Worm (Caenorhabditis elegans) whole organism, dauer: Measurements from ENCODE around the gene sru-16.
"Not testable (repeated sequence)": the region's sequence is repeated elsewhere in the genome, so short reads cannot be mapped to it uniquely, and the experiment has no call there.

Experiments
- unc-62 ChIP-seq: sonication (generic microtip); optimal IDR thresholded peaks from 2 replicates; lab custom pipeline; 2017; ENCODE audit warnings: missing biosample characterization, missing genetic modification reagents, missing genetic modification characterization

sru-16 gene

DNA sequence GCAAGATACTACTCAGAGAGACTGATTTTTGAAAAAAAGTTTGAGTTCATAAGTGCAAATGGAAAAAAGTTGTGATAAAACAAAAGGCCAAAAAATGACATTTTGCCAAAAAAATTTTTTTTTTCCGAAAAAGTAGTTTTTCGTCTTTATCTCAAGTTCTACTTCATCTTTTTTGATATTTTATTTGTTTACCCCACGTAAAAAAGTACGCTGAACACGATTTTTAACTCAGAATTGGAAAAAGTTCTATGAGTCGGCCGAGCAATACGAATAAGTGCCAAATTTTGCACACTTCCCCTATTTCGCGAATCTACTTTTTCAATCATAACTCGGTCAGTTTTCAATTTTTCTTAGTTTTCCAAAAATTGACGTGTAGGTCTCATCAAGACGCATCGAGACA, at the start of gene sru-16:
sru-16 (plus strand) TSS at position 301 of the 400 bp plus-strand sequence.
- TF ChIP-seq unc-62 (GFP tag; lab: Kevin White, UChicago): not testable (repeated sequence)

DNA sequence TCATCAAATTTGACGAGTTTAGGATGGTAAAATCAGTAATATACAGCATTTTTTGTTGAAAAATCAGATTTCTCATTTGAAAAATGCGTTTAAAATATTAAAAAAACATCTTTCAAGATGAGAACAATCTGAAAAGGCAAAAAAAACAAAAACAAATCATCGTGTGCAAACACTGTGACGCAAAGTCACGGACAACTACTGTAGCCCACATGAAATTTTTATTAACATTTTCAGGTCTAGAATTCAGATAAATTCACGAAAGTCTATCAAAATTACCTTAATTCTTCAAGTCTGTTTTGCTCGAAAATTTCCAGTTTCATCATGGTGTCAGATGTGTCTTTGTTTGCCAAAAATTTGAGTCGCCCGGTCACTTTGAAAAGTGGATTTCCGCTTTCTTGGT, 40.2 kb upstream of the sru-16 start:
- no peak for TF ChIP-seq unc-62 (GFP tag; lab: Kevin White, UChicago)

DNA sequence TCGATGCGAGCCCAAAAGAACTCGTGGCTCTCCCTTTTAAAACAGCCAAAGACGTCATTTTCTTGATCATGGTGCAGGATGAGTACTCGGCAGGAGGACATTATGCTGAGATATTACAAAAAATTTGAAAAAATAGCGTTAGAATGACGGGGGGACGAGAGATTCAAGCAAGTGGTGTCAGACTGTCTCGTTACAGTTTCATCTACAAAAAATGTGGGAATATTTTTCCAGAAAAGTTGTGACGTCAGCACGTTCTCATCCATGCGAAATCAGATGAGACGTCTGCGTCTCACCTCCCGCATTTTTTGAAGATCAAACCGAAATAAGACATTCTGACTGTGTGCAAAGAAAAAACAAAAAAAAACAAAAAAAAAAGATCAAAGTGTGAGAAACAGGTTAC, 38.9 kb upstream of the sru-16 start, which contains the start of gene rsd-2:
rsd-2 (minus strand) TSS at position 101 of the 400 bp plus-strand sequence.
- no peak for TF ChIP-seq unc-62 (GFP tag; lab: Kevin White, UChicago)

DNA sequence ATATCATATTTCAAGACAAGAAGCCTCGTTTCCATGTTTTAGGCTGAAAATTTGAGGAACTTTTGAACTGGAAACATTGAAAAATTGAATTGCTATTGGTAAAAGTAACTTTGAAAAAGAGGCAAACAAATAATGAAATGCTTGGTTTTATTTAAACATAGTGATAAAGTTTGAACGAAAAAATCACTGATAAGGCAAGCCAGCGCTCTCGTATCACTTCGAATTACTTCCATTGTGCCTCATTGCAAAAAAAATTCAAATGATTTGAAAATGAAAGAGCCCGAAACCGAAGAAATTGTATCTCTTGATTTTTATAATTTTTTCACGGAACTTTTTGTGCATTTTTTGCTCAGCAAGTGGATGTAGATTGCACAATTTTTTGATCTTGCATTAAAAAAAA, 30.9 kb upstream of the sru-16 start, which contains the start of gene F52G2.3:
F52G2.3 (minus strand) TSS at position 43 of the 400 bp plus-strand sequence.
- no peak for TF ChIP-seq unc-62 (GFP tag; lab: Kevin White, UChicago)

DNA sequence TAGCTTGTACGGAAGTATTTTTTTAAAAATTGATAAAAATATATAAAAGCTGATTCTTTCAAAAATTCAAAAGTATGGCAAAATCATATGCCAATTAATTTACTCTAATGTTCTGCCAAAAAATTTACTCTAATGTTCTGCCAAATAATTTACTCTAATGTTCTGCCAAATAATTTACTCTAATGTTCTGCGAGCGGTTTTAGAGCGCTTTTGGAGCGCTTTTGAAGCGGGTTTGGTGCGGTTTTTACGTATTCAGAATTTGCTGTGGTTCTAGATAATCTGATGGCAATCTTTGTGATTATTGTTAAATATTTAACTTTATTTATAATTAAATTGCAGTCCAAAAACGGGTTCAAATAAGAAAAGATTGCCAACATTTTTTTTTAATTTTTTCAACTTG, 29.7 kb upstream of the sru-16 start:
- no peak for TF ChIP-seq unc-62 (GFP tag; lab: Kevin White, UChicago)

DNA sequence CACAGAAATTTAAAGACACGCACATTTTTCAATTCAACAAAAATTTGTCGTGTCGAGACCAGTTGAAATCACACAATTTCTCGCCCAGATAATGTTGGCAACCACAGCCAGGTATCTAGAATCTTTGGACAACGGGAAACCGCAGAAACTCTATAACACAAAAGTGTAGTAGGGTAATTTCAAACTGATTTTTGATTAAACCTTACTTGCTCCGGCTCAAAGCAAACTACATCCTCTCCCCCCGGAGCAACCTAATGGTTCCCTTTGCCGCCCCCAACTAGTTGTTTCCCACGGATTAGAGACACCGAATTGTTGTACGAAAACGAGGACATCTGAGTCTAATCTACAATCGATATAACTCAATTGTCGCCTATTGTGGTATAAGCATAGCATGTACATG, 24.7 kb upstream of the sru-16 start:
- TF ChIP-seq unc-62 (GFP tag; lab: Kevin White, UChicago): no peak

DNA sequence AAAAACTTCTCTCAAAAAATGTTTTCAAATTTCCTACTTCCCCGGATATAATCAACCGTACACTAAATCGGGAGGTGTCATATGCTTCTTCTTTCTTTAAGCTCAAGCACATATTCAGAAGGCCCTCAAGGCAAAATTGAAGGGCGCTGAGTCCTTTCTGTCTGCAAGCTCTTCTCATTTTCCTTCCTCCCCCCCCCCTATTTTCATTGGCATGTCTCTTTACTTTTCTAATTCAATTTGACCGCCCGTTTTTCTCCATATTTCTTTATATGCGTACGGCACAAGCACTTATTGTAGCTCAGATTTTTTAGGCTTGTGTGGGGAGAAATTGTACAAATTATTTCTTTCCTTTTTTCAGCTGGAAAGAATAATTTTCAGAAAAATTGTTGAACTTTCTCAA, 23.5 kb upstream of the sru-16 start:
- TF ChIP-seq unc-62 (GFP tag; lab: Kevin White, UChicago): no peak

DNA sequence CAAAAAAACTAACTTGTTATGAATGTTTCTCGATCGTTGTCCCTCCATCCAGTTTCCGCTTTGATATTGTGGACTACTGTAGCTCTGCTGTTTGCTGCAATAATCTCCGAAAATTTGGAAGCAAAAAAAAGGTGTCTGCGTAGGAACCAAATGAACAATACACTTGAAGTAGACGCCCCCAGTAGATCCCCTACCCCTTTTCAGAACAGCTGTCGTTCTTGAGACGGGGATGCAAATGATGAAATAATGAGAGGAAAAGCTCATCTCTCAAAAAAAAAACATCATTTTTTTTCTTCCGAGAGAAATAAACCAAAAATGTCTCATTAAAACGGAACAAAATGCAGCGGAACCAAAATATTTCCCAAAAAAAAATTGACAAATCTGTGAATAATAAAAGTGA, 21.7 kb upstream of the sru-16 start:
- TF ChIP-seq unc-62 (GFP tag; lab: Kevin White, UChicago): no peak

DNA sequence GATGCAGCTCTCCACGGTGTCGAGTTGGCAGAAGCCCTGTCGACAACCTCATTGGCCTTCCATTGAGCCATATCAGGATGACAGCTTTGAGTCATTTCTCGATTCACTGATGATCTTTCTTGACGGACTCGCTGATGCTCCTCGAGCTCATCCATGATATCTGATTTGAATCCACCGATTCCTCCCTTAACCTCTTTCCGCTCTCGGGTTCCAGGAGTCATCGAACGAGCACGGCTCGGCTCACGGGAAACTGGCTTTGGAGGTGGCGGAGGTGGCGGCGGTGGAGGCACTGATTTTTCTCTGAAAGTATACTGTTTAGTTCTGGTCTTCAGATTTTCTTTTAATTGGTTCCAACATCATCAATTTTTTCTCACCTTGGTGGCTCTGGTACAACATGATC, 20.0 kb upstream of the sru-16 start:
- no peak for TF ChIP-seq unc-62 (GFP tag; lab: Kevin White, UChicago)

DNA sequence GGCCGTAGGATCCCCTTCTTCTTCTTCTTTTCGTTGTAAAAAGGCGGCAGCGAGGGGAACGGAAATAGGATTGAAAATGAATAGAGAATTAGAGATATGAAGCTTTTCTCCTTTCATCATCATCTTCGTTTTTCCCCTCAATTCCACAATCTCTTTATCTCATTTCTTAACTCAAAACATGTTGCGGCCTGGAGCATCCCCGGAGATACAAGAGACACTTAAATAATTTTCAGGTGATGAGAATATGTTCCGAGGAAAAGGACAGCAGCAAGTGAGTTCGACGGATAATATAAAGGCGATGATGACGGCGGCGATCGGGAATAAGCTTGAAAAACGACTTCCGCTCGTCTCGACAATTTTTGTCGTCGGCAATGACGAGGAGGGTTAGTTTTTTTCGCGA, 17.4 kb upstream of the sru-16 start, which contains the start of the genes Y45F10B.13 and qui-1:
Y45F10B.13 (minus strand) TSS at position 101 of the 400 bp plus-strand sequence.
qui-1 (plus strand) TSS at position 233 of the 400 bp plus-strand sequence.
- no peak for TF ChIP-seq unc-62 (GFP tag; lab: Kevin White, UChicago)

DNA sequence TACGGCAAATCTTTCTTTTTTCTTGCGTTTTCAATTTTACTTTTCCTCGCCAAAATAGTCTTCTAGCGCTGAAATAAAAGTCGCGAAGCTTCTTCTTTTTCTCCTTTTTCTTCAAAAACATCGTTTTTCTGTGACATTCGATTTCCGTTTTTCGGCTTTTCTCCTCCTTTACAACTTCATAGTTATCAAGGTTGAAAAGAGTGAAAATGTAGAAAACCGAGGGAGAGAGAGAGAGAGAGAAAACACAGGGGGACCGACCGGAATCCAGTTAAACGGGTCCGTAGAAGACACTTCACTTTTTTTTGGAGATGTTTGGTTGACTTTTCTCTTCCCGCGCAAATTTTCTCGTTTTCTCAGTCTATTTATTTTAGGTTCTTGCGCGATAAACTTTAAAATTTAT, 14.8 kb upstream of the sru-16 start:
- no peak for TF ChIP-seq unc-62 (GFP tag; lab: Kevin White, UChicago)

DNA sequence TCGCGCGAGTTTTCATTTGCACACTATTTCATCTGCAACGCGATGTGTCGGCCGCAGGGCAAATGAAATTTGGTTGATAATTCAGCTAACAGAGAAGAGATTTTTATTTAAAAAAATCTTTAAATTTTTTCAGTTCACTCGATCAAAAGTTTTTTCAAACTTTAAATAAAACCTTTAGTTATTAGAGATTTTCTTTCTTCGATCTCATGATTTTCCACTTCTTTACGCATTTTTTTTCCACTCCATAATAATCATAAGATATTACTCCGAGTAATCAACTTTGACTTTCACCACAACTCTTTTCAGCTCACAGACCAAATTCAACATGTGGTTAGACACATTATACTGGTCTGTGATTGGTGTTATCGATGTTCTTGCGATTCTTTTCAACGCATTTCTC, 4.3 kb upstream of the sru-16 start, which contains the start of gene srd-10:
srd-10 (plus strand) TSS at position 301 of the 400 bp plus-strand sequence.
- no peak for TF ChIP-seq unc-62 (GFP tag; lab: Kevin White, UChicago)

DNA sequence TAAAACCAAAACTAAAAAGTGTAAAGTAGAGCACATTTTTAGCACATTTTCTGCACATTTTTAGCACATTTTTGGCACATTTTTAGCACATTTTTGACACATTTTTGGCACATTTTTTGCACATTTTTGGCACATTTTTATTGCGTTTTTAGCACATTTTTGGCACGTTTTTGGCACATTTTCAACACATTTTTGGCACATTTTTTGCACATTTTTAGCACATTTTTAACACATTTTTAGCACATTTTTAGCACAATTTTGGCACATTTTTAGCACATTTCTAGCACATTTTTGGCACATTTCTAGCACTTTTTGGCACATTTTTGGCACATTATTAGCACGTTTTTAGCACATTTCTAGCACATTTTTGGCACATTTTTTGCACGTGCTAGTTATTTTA, 3.4 kb upstream of the sru-16 start:
- no peak for TF ChIP-seq unc-62 (GFP tag; lab: Kevin White, UChicago)

DNA sequence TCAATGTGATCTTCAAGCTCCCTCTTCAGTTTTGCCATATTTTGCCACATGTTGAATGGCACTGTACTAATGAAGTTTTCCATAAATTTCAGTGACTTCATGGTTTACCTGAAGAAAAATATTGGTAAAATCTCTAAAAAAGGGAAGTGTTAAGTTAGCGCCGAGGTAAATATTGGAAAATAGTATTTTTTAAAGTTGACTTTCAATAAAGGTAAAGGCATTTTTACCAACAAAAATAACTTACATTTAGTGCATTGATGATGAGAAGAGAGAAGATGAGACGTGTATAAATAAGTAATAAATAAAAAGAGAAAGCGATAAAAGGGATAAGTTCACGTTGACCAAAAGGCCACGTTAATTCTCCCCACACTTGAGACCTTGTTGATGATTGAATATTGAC, 879 bp upstream of the sru-16 start, which contains the start of gene Y45F10B.8:
Y45F10B.8 (minus strand) TSS at position 101 of the 400 bp plus-strand sequence.
- TF ChIP-seq unc-62 (GFP tag; lab: Kevin White, UChicago): not testable (repeated sequence)

DNA sequence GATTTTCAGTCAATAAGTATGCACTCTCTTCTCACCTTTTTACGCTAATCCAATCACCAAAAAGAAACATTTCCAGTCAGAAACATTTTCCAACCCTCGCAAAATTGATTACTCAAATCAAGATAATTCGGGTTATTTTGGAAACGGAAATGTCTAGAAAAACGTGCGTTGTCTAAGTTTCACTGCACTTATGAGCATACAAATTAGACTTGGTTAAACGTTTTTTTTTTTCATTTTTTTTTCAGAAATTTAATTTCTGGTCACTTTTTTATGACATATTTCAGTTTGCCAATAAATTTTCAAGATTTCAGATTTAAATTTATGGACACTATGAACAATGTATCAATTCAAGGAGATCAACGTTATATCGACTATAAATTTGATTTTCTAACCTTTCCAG, 3.9 kb downstream of the sru-16 start, which contains the start of gene sru-12:
sru-12 (plus strand) TSS at position 301 of the 400 bp plus-strand sequence.
- TF ChIP-seq unc-62 (GFP tag; lab: Kevin White, UChicago): no peak

DNA sequence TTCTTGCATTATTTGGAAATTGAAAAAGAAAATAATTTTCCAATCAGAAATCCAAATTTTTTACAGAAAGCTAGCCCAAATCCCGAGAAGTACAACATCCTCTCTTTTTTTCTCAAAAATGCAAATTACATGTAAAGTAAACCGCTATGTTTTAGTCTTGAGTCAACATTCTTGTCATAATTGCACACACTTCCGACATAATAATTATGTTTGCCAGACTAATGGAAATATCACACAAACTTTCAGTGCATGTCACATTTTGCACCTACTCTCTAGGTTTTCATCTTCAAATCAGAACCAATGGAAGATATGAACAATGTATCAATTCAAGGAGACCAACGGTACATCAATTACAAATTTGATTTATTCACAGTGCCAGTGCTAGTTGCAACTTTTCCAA, 5.6 kb downstream of the sru-16 start, which contains the start of gene sru-11:
sru-11 (plus strand) TSS at position 301 of the 400 bp plus-strand sequence.
- TF ChIP-seq unc-62 (GFP tag; lab: Kevin White, UChicago): no peak

DNA sequence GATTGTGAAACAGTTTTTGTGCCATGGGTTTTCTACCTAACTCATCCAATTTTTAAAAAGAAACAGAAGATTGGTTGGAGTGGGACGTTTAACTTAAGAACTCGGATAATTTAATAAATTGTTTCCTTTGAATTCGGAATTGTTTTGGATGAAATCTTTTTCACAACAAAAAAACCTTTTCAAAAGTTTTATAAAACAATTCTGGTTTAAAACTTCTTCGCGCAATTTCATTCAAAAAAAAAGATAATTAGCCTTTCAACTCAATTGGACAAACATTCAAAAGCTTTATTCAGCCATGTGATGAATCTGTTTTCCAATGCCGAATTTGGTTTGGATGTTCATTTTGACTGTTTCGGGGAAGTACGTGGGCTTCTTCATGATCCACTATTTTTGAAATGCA, 8.1 kb downstream of the sru-16 start, which contains the start of gene Y45F10B.12:
Y45F10B.12 (plus strand) TSS at position 301 of the 400 bp plus-strand sequence.
- no peak for TF ChIP-seq unc-62 (GFP tag; lab: Kevin White, UChicago)
